Fruit fly (Drosophila melanogaster) whole organism, prepupa: ENCODE results near the gene CG17470.

Experiments
- CG11762 ChIP-seq: fragments of 200-800 bp; sonication (Bioruptor generic); optimal IDR thresholded peaks from 3 replicates; lab custom pipeline; 2016; ENCODE audit warnings: missing biosample characterization, missing genetic modification characterization; ENCODE audit not compliant: insufficient read depth
- CG3919 ChIP-seq: fragments of 200-800 bp; sonication (Bioruptor generic); optimal IDR thresholded peaks from 3 replicates; lab custom pipeline; 2016; ENCODE audit warnings: missing biosample characterization, missing genetic modification characterization
- CG6854 ChIP-seq: fragments of 200-800 bp; sonication (Bioruptor generic); optimal IDR thresholded peaks from 2 replicates; lab custom pipeline; 2017; ENCODE audit warnings: missing biosample characterization, mild to moderate bottlenecking, missing genetic modification characterization
- CG7368 ChIP-seq: fragments of 200-800 bp; sonication (Bioruptor generic); optimal IDR thresholded peaks from 3 replicates; lab custom pipeline; 2016; ENCODE audit warnings: missing biosample characterization, missing genetic modification characterization
- eg ChIP-seq: fragments of 200-800 bp; sonication (Bioruptor generic); IDR thresholded peaks from 3 replicates; pipeline ENCODE4 v1.3.6; 2022; ENCODE audit warnings: missing biosample characterization, missing genetic modification characterization
- esn ChIP-seq: fragments of 200-800 bp; sonication (Bioruptor generic); optimal IDR thresholded peaks from 2 replicates; lab custom pipeline; 2016; ENCODE audit warnings: missing biosample characterization, mild to moderate bottlenecking, missing genetic modification characterization, moderate library complexity

DNA sequence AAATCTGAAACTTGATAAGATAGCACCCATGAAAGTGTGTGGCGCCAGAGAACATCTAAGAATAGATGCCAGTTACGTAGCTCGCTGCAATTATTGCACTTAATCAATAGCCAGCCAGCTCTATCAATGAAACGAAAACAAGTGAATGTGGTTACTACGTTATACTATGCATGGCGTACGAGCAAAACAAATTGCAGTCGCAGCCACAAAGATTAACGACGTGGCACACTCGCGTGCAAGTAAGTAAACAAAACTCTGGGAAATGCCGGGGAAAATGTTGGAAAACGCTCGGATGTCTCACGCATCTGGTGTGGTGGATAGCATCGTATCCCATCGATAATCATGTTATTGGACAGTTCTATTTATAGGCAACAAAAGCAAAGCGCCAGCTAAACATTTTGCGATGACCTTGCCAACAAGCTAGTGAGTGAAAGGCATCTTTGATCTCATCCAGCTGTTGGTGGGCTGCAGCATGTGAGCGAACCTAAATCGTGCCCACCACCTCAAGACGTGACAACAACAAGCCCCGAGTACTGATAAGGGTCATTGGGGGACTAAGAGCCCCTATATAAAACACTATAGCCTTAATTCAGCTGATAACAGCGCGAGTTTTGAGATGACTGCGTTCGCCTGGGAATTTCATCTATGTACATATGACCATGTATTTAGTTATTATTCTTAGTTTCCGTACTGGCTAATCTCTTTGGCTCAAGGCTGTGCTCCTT lies 30.9 kb upstream of the CG17470 start:
- TF ChIP-seq CG6854 (GFP tag; lab: Kevin White, UChicago): no peak
- no peak for TF ChIP-seq esn (GFP tag; lab: Kevin White, UChicago)
- TF ChIP-seq CG3919 (GFP tag; lab: Kevin White, UChicago): no peak
- 0 out of 3 replicates have a peak, but pooled peaks have one; percentile 22 for TF ChIP-seq eg (GFP tag; lab: Robert Waterston, UW)
- TF ChIP-seq CG11762 (GFP tag; lab: Kevin White, UChicago): no peak
- no peak for TF ChIP-seq CG7368 (GFP tag; lab: Kevin White, UChicago)
